Fruit fly (Drosophila melanogaster) whole organism, embryonic: Measurements from ENCODE around the gene CG32073.

ENCODE experiments used
- ATbp ChIP-seq: fragments of 200-800 bp; sonication (Bioruptor generic); optimal IDR thresholded peaks from 2 replicates; lab custom pipeline; 2017; ENCODE audit warnings: missing biosample characterization, mild to moderate bottlenecking, missing genetic modification characterization, missing genetic modification reagents
- Abd-B ChIP-seq: fragments of 200-800 bp; sonication (Bioruptor generic); optimal IDR thresholded peaks from 2 replicates; lab custom pipeline; 2018; ENCODE audit warnings: missing biosample characterization, mild to moderate bottlenecking, missing genetic modification characterization, moderate library complexity
- Adf1 ChIP-seq: fragments of 200-800 bp; sonication (Bioruptor generic); IDR thresholded peaks from 2 replicates; pipeline ENCODE4 v1.3.6; 2022; ENCODE audit warnings: missing biosample characterization, missing genetic modification characterization
- Bgb ChIP-seq: fragments of 200-800 bp; sonication (Bioruptor generic); IDR thresholded peaks from 2 replicates; pipeline ENCODE4 v1.3.6; 2022; ENCODE audit warnings: missing biosample characterization, missing genetic modification characterization; ENCODE audit not compliant: partially characterized antibody
- CG1024 ChIP-seq: fragments of 200-800 bp; sonication (Bioruptor generic); IDR thresholded peaks from 2 replicates; pipeline ENCODE4 v1.3.6; 2022; ENCODE audit warnings: missing biosample characterization, missing genetic modification characterization
- CG13287 ChIP-seq: fragments of 200-800 bp; sonication (Bioruptor generic); IDR thresholded peaks from 2 replicates; pipeline ENCODE4 v1.3.6; 2022; ENCODE audit warnings: missing biosample characterization, missing genetic modification characterization; ENCODE audit not compliant: partially characterized antibody
- CG14014 ChIP-seq: fragments of 200-800 bp; sonication (Bioruptor generic); IDR thresholded peaks from 2 replicates; pipeline ENCODE4 v1.3.6; 2022; ENCODE audit warnings: missing biosample characterization, missing genetic modification characterization
- CG1647 ChIP-seq: fragments of 200-800 bp; sonication (Bioruptor generic); optimal IDR thresholded peaks from 3 replicates; lab custom pipeline; 2016; ENCODE audit warnings: missing biosample characterization, missing genetic modification characterization
- CG17912 ChIP-seq: fragments of 200-800 bp; sonication (Bioruptor generic); optimal IDR thresholded peaks from 2 replicates; lab custom pipeline; 2018; ENCODE audit warnings: missing biosample characterization, mild to moderate bottlenecking, missing genetic modification characterization
- CG30020 ChIP-seq: fragments of 200-800 bp; optimal IDR thresholded peaks from 2 replicates; lab custom pipeline; 2019; ENCODE audit warnings: missing biosample characterization, mild to moderate bottlenecking, missing genetic modification characterization, moderate library complexity
- CG31388 ChIP-seq: fragments of 200-800 bp; sonication (Bioruptor generic); optimal IDR thresholded peaks from 2 replicates; lab custom pipeline; 2016; ENCODE audit warnings: missing biosample characterization, missing genetic modification characterization
- CG6683 ChIP-seq: fragments of 200-800 bp; sonication (Bioruptor generic); optimal IDR thresholded peaks from 2 replicates; lab custom pipeline; 2017; ENCODE audit warnings: missing biosample characterization, mild to moderate bottlenecking, missing genetic modification characterization, missing genetic modification reagents
- CG7357 ChIP-seq: fragments of 200-800 bp; sonication (Bioruptor generic); IDR thresholded peaks from 3 replicates; pipeline ENCODE4 v1.3.6; 2022; ENCODE audit warnings: missing biosample characterization, missing genetic modification characterization
- CG7987 ChIP-seq: fragments of 200-800 bp; sonication (Bioruptor generic); optimal IDR thresholded peaks from 2 replicates; lab custom pipeline; 2018; ENCODE audit warnings: missing biosample characterization, mild to moderate bottlenecking, missing genetic modification characterization, moderate library complexity
- CG9876 ChIP-seq: fragments of 200-800 bp; sonication (Bioruptor generic); optimal IDR thresholded peaks from 2 replicates; lab custom pipeline; 2016; ENCODE audit warnings: missing biosample characterization, missing genetic modification characterization
- CG9932 ChIP-seq: fragments of 200-800 bp; sonication (Bioruptor generic); IDR thresholded peaks from 2 replicates; pipeline ENCODE4 v1.3.6; 2022; ENCODE audit warnings: missing biosample characterization, missing genetic modification characterization
- CTCF ChIP-seq: fragments of 200-800 bp; sonication (Bioruptor generic); optimal IDR thresholded peaks from 2 replicates; lab custom pipeline; 2017; ENCODE audit warnings: missing biosample characterization, mild to moderate bottlenecking, missing genetic modification characterization, moderate library complexity
- Chrac-16 ChIP-seq: fragments of 200-800 bp; sonication (Bioruptor generic); optimal IDR thresholded peaks from 3 replicates; lab custom pipeline; 2016; ENCODE audit warnings: missing biosample characterization, missing genetic modification characterization
- D ChIP-seq, 2 experiments: fragments of 200-800 bp in 1 of 2; fragments of >200 bp in 1 of 2; sonication (Bioruptor generic) in 1 of 2; optimal IDR thresholded peaks; 2 replicates in 1 of 2; 3 replicates in 1 of 2; lab custom pipeline; 2017; ENCODE audit warnings: mild to moderate bottlenecking in 1 of 2, missing biosample characterization in 1 of 2, missing genetic modification characterization in 1 of 2, missing genetic modification reagents in 1 of 2
- Doc2 ChIP-seq: fragments of 200-800 bp; sonication (Bioruptor generic); IDR thresholded peaks from 2 replicates; pipeline ENCODE4 v1.3.6; 2022; ENCODE audit warnings: missing biosample characterization, missing genetic modification characterization
- HLH54F ChIP-seq: fragments of 200-800 bp; sonication (Bioruptor generic); optimal IDR thresholded peaks from 3 replicates; lab custom pipeline; 2016; ENCODE audit warnings: missing biosample characterization, missing genetic modification characterization
- Hr3 ChIP-seq: fragments of 200-800 bp; sonication (Bioruptor generic); optimal IDR thresholded peaks from 3 replicates; lab custom pipeline; 2016; ENCODE audit warnings: missing biosample characterization, missing genetic modification characterization
- Hsf ChIP-seq: fragments of 200-800 bp; sonication (Bioruptor generic); optimal IDR thresholded peaks from 3 replicates; lab custom pipeline; 2016; ENCODE audit warnings: missing biosample characterization, missing genetic modification characterization
- Lpt ChIP-seq: fragments of >200 bp; optimal IDR thresholded peaks from 2 replicates; lab custom pipeline; 2018; ENCODE audit warnings: missing biosample characterization, missing genetic modification characterization
- MBD-R2 ChIP-seq: fragments of 200-800 bp; sonication (Bioruptor generic); IDR thresholded peaks from 2 replicates; pipeline ENCODE4 v1.3.6; 2022; ENCODE audit warnings: missing biosample characterization, missing genetic modification characterization
- NC2β ChIP-seq: fragments of 200-800 bp; sonication (Bioruptor generic); optimal IDR thresholded peaks from 2 replicates; lab custom pipeline; 2016; ENCODE audit warnings: missing biosample characterization, missing genetic modification characterization
- Nf-YC ChIP-seq: fragments of 200-800 bp; optimal IDR thresholded peaks from 3 replicates; lab custom pipeline; 2019; ENCODE audit warnings: missing biosample characterization, mild to moderate bottlenecking, missing genetic modification characterization, moderate library complexity
- Poxn ChIP-seq: fragments of 200-800 bp; sonication (Bioruptor generic); IDR thresholded peaks from 2 replicates; pipeline ENCODE4 v1.3.6; 2022; ENCODE audit warnings: missing biosample characterization, missing genetic modification characterization
- Ravus ChIP-seq: fragments of 200-800 bp; sonication (Bioruptor generic); IDR thresholded peaks from 2 replicates; pipeline ENCODE4 v1.3.6; 2022; ENCODE audit warnings: missing biosample characterization, missing genetic modification characterization
- Spps ChIP-seq: fragments of 200-800 bp; sonication (Bioruptor generic); optimal IDR thresholded peaks from 2 replicates; lab custom pipeline; 2018; ENCODE audit warnings: missing biosample characterization, mild to moderate bottlenecking, missing genetic modification characterization
- ac ChIP-seq: fragments of 200-800 bp; sonication (Bioruptor generic); optimal IDR thresholded peaks from 3 replicates; lab custom pipeline; 2017; ENCODE audit warnings: missing biosample characterization, mild to moderate bottlenecking, missing genetic modification characterization
- danr ChIP-seq: fragments of 200-800 bp; sonication (Bioruptor generic); IDR thresholded peaks from 2 replicates; pipeline ENCODE4 v1.3.6; 2022; ENCODE audit warnings: missing biosample characterization, missing genetic modification characterization
- dmrt11E ChIP-seq: fragments of 200-800 bp; sonication (Bioruptor generic); optimal IDR thresholded peaks from 3 replicates; lab custom pipeline; 2018; ENCODE audit warnings: missing biosample characterization, mild to moderate bottlenecking, missing genetic modification characterization, moderate library complexity
- en ChIP-seq: fragments of 200-800 bp; sonication (Bioruptor generic); optimal IDR thresholded peaks from 2 replicates; lab custom pipeline; 2016; ENCODE audit warnings: missing biosample characterization, missing genetic modification characterization
- ftz-f1 ChIP-seq: fragments of 200-800 bp; sonication (Bioruptor generic); optimal IDR thresholded peaks from 2 replicates; lab custom pipeline; 2016; ENCODE audit warnings: missing biosample characterization, missing genetic modification characterization
- fu2 ChIP-seq: fragments of 200-800 bp; sonication (Bioruptor generic); optimal IDR thresholded peaks from 2 replicates; lab custom pipeline; 2016; ENCODE audit warnings: missing biosample characterization, missing genetic modification characterization
- gro ChIP-seq: fragments of 200-800 bp; sonication (Bioruptor generic); optimal IDR thresholded peaks from 2 replicates; lab custom pipeline; 2016; ENCODE audit warnings: missing biosample characterization, missing genetic modification characterization
- ham ChIP-seq: fragments of 200-800 bp; sonication (Bioruptor generic); IDR thresholded peaks from 2 replicates; pipeline ENCODE4 v1.3.6; 2022; ENCODE audit warnings: missing biosample characterization, missing genetic modification characterization
- hkb ChIP-seq, 2 experiments: fragments of 200-800 bp in 1 of 2; fragments of >200 bp in 1 of 2; sonication (Bioruptor generic) in 1 of 2; IDR thresholded peaks in 1 of 2; optimal IDR thresholded peaks in 1 of 2; 2 replicates each; pipeline versions ENCODE4 v1.3.6 to Lab custom; 2017 to 2022; ENCODE audit warnings: missing biosample characterization in 1 of 2, missing genetic modification characterization in 1 of 2
- lilli ChIP-seq: fragments of 200-800 bp; sonication (Bioruptor generic); optimal IDR thresholded peaks from 3 replicates; lab custom pipeline; 2016; ENCODE audit warnings: missing biosample characterization, missing genetic modification characterization
- lmd ChIP-seq: fragments of 200-800 bp; sonication (Bioruptor generic); IDR thresholded peaks from 2 replicates; pipeline ENCODE4 v1.3.6; 2022; ENCODE audit warnings: missing biosample characterization, missing genetic modification characterization
- nerfin-1 ChIP-seq: fragments of 200-800 bp; sonication (Bioruptor generic); optimal IDR thresholded peaks from 3 replicates; lab custom pipeline; 2019; ENCODE audit warnings: missing biosample characterization, mild to moderate bottlenecking, missing genetic modification characterization, moderate library complexity
- nmo ChIP-seq: fragments of 200-800 bp; sonication (Bioruptor generic); optimal IDR thresholded peaks from 2 replicates; lab custom pipeline; 2018; ENCODE audit warnings: missing biosample characterization, mild to moderate bottlenecking, missing genetic modification characterization, moderate library complexity
- pb ChIP-seq: fragments of 200-800 bp; sonication (Bioruptor generic); optimal IDR thresholded peaks from 3 replicates; lab custom pipeline; 2016; ENCODE audit warnings: missing biosample characterization, missing genetic modification characterization
- pfk ChIP-seq: fragments of 200-800 bp; sonication (Bioruptor generic); optimal IDR thresholded peaks from 2 replicates; lab custom pipeline; 2018; ENCODE audit warnings: missing biosample characterization, mild to moderate bottlenecking, missing genetic modification characterization, moderate library complexity
- scrt ChIP-seq: fragments of 200-800 bp; sonication (Bioruptor generic); optimal IDR thresholded peaks from 2 replicates; lab custom pipeline; 2018; ENCODE audit warnings: missing biosample characterization, mild to moderate bottlenecking, missing genetic modification characterization, moderate library complexity
- tgo ChIP-seq: fragments of 200-800 bp; sonication (Bioruptor generic); IDR thresholded peaks from 3 replicates; pipeline ENCODE4 v1.3.6; 2022; ENCODE audit warnings: missing biosample characterization, missing genetic modification characterization
- tna ChIP-seq: fragments of 200-800 bp; sonication (Bioruptor generic); IDR thresholded peaks from 2 replicates; pipeline ENCODE4 v1.3.6; 2022; ENCODE audit warnings: missing biosample characterization, missing genetic modification characterization; ENCODE audit not compliant: partially characterized antibody
- trem ChIP-seq: fragments of 200-800 bp; optimal IDR thresholded peaks from 3 replicates; lab custom pipeline; 2019; ENCODE audit warnings: missing biosample characterization, mild to moderate bottlenecking, missing genetic modification characterization, moderate library complexity

CG32073 gene

dm6 chr3L:11089805-11090440, 17.5 kb downstream of the CG32073 start (continued):
- TF ChIP-seq CG9932 (GFP tag; lab: Robert Waterston, UW) (peak; percentile 41; the same call in 1 of the 2 replicates), ATbp (GFP tag; lab: Kevin White, UChicago) (peak; percentile 86), CG14014 (GFP tag; lab: Robert Waterston, UW) (peak; percentile 77), nmo (GFP tag; lab: Kevin White, UChicago) (peak; percentile 96), trem (tag; lab: Kevin White, UChicago) (peak; percentile 49), CTCF (GFP tag; lab: Kevin White, UChicago) (peak; percentile 63), HLH54F (peak; percentile 57), tgo (GFP tag; lab: Robert Waterston, UW) (peak; percentile 83; the same call in 2 of the 3 replicates), ftz-f1 (GFP tag; lab: Kevin White, UChicago) (no peak), tna (GFP tag; lab: Robert Waterston, UW) (no peak), dmrt11E (tag; lab: Kevin White, UChicago) (peak; percentile 89), ham (GFP tag; lab: Robert Waterston, UW) (no peak), CG17912 (GFP tag; lab: Kevin White, UChicago) (no peak), Hsf (GFP tag; lab: Kevin White, UChicago) (peak; percentile 93), gro (GFP tag; lab: Kevin White, UChicago) (peak; percentile 22), Bgb (GFP tag; lab: Robert Waterston, UW) (no peak), CG7987 (peak; percentile 81), danr (GFP tag; lab: Robert Waterston, UW) (peak; percentile 58; the same call in 1 of the 2 replicates), CG7357 (GFP tag; lab: Robert Waterston, UW) (no peak; the same call in none of the 3 replicates), pb (peak; percentile 34), D (optimal IDR thresholded peaks at IDR 0.05; lab: Kevin White, UChicago) (no peak), D (GFP tag; optimal IDR thresholded peaks at IDR 0.05; lab: Kevin White, UChicago) (peak; percentile 87), Abd-B (GFP tag; lab: Kevin White, UChicago) (peak; percentile 79), fu2 (GFP tag; lab: Kevin White, UChicago) (peak; percentile 51), nerfin-1 (peak; percentile 59), MBD-R2 (GFP tag; lab: Robert Waterston, UW) (peak; percentile 23; the same call in 1 of the 2 replicates), scrt (GFP tag; lab: Kevin White, UChicago) (peak; percentile 31), Lpt (GFP tag; lab: Kevin White, UChicago) (no peak), Doc2 (GFP tag; lab: Robert Waterston, UW) (peak; percentile 49; the same call in 1 of the 2 replicates), lmd (GFP tag; lab: Robert Waterston, UW) (peak; percentile 84; the same call in 1 of the 2 replicates), CG31388 (GFP tag; lab: Kevin White, UChicago) (peak; percentile 81), CG9876 (GFP tag; lab: Kevin White, UChicago) (peak; percentile 23), Nf-YC (tag; lab: Kevin White, UChicago) (peak; percentile 84), ac (GFP tag; lab: Kevin White, UChicago) (peak; percentile 75), CG6683 (peak; percentile 82), Chrac-16 (GFP tag; lab: Kevin White, UChicago) (peak; percentile 91), NC2β (GFP tag; lab: Kevin White, UChicago) (peak; percentile 79), Poxn (GFP tag; lab: Robert Waterston, UW) (no peak), hkb (optimal IDR thresholded peaks at IDR 0.05; lab: Kevin White, UChicago) (no peak), hkb (GFP tag; IDR thresholded peaks at IDR 0.05; lab: Robert Waterston, UW) (peak; percentile 93), Hr3 (GFP tag; lab: Kevin White, UChicago) (peak; percentile 91), CG1024 (GFP tag; lab: Robert Waterston, UW) (peak; percentile 84), lilli (GFP tag; lab: Kevin White, UChicago) (peak; percentile 89), Ravus (GFP tag; lab: Robert Waterston, UW) (no peak; the same call in none of the 2 replicates), CG30020 (tag; lab: Kevin White, UChicago) (peak; percentile 72), CG1647 (GFP tag; lab: Kevin White, UChicago) (peak; percentile 73), Adf1 (GFP tag; lab: Robert Waterston, UW) (peak; percentile 51), Spps (tag; lab: Kevin White, UChicago) (peak; percentile 53), CG13287 (GFP tag; lab: Robert Waterston, UW) (peak; percentile 47; the same call in 1 of the 2 replicates), pfk (peak; percentile 30), en (GFP tag; lab: Kevin White, UChicago) (peak; percentile 34)
